Worm (Caenorhabditis elegans) whole organism, L2 larva: Measurements from ENCODE around the gene gur-4.

Experiments
- C34F6.9 ChIP-seq: fragments of 150-350 bp; optimal IDR thresholded peaks from 2 replicates; lab custom pipeline; 2014; ENCODE audit warnings: missing biosample characterization, missing genetic modification characterization
- F13H6.1 ChIP-seq: sonication (generic microtip); optimal IDR thresholded peaks from 2 replicates; lab custom pipeline; 2016; ENCODE audit warnings: missing genetic modification characterization, missing compliant biosample characterization
- R02D3.7 ChIP-seq: fragments of 150-350 bp; optimal IDR thresholded peaks from 2 replicates; lab custom pipeline; 2014; ENCODE audit warnings: missing biosample characterization, missing genetic modification characterization
- ZK546.5 ChIP-seq: sonication (generic microtip); optimal IDR thresholded peaks from 2 replicates; lab custom pipeline; 2017; ENCODE audit warnings: missing biosample characterization, missing genetic modification characterization
- alr-1 ChIP-seq: fragments of 150-350 bp; optimal IDR thresholded peaks from 2 replicates; lab custom pipeline; 2014; ENCODE audit warnings: missing biosample characterization, missing genetic modification characterization
- aly-2 ChIP-seq: fragments of 150-350 bp; optimal IDR thresholded peaks from 2 replicates; lab custom pipeline; 2014; ENCODE audit warnings: missing biosample characterization, missing genetic modification characterization
- ama-1 ChIP-seq: fragments of 150-350 bp; optimal IDR thresholded peaks from 2 replicates; lab custom pipeline; 2018; ENCODE audit warnings: inconsistent platforms
- blmp-1 ChIP-seq: sonication (generic microtip); optimal IDR thresholded peaks from 2 replicates; lab custom pipeline; 2017; ENCODE audit warnings: missing genetic modification characterization, mild to moderate bottlenecking, missing compliant biosample characterization, antibody characterized with exemption, moderate library complexity; ENCODE audit not compliant: insufficient read depth
- ceh-16 ChIP-seq: fragments of 150-350 bp; optimal IDR thresholded peaks from 2 replicates; lab custom pipeline; 2014; ENCODE audit warnings: missing biosample characterization, missing genetic modification characterization
- ceh-82 ChIP-seq: fragments of 150-350 bp; optimal IDR thresholded peaks from 2 replicates; lab custom pipeline; 2014; ENCODE audit warnings: missing biosample characterization, missing genetic modification characterization
- crh-2 ChIP-seq: sonication (generic microtip); optimal IDR thresholded peaks from 2 replicates; lab custom pipeline; 2017; ENCODE audit warnings: missing biosample characterization, missing genetic modification characterization
- dmd-4 ChIP-seq: sonication (generic microtip); optimal IDR thresholded peaks from 2 replicates; lab custom pipeline; 2017; ENCODE audit warnings: missing biosample characterization, missing genetic modification characterization
- elt-1 ChIP-seq: fragments of 150-350 bp; optimal IDR thresholded peaks from 2 replicates; lab custom pipeline; 2014; ENCODE audit warnings: missing biosample characterization, missing genetic modification characterization
- elt-3 ChIP-seq: sonication (generic microtip); optimal IDR thresholded peaks from 2 replicates; lab custom pipeline; 2017; ENCODE audit warnings: missing biosample characterization, missing genetic modification characterization
- fos-1 ChIP-seq: fragments of 150-350 bp; optimal IDR thresholded peaks from 2 replicates; lab custom pipeline; 2014; ENCODE audit warnings: missing biosample characterization, missing genetic modification characterization
- gmeb-1 ChIP-seq: fragments of 150-350 bp; optimal IDR thresholded peaks from 2 replicates; lab custom pipeline; 2014; ENCODE audit warnings: missing biosample characterization, missing genetic modification characterization
- lin-13 ChIP-seq: fragments of 150-350 bp; optimal IDR thresholded peaks from 2 replicates; lab custom pipeline; 2014; ENCODE audit warnings: missing biosample characterization, missing genetic modification reagents, missing genetic modification characterization
- lin-39 ChIP-seq: fragments of 150-350 bp; optimal IDR thresholded peaks from 2 replicates; lab custom pipeline; 2014; ENCODE audit warnings: missing biosample characterization, missing genetic modification reagents, missing genetic modification characterization
- lsy-2 ChIP-seq, 2 experiments: fragments of 150-350 bp in 1 of 2; sonication (generic microtip) in 1 of 2; optimal IDR thresholded peaks; 2 replicates each; lab custom pipeline; 2014 to 2017; ENCODE audit warnings: missing biosample characterization in 2 of 2, missing genetic modification characterization in 2 of 2
- mab-5 ChIP-seq: fragments of 150-350 bp; optimal IDR thresholded peaks from 2 replicates; lab custom pipeline; 2014; ENCODE audit warnings: missing biosample characterization, missing genetic modification characterization
- mdl-1 ChIP-seq, 2 experiments: fragments of 150-350 bp in 1 of 2; sonication (generic microtip) in 1 of 2; optimal IDR thresholded peaks; 2 replicates each; lab custom pipeline; 2017; ENCODE audit warnings: missing biosample characterization in 2 of 2, missing genetic modification characterization in 2 of 2
- nhr-21 ChIP-seq: fragments of 150-350 bp; optimal IDR thresholded peaks from 2 replicates; lab custom pipeline; 2014; ENCODE audit warnings: missing biosample characterization, missing genetic modification characterization
- nhr-237 ChIP-seq: fragments of 150-350 bp; optimal IDR thresholded peaks from 2 replicates; lab custom pipeline; 2014; ENCODE audit warnings: missing biosample characterization, missing genetic modification characterization
- nhr-25 ChIP-seq: fragments of 150-350 bp; sonication (generic microtip); optimal IDR thresholded peaks from 3 replicates; lab custom pipeline; 2014; ENCODE audit warnings: missing biosample characterization, missing genetic modification characterization
- nhr-6 ChIP-seq: fragments of 150-350 bp; optimal IDR thresholded peaks from 2 replicates; lab custom pipeline; 2014; ENCODE audit warnings: missing biosample characterization, missing genetic modification characterization
- nhr-77 ChIP-seq: fragments of 150-350 bp; optimal IDR thresholded peaks from 2 replicates; lab custom pipeline; 2014; ENCODE audit warnings: missing biosample characterization, missing genetic modification characterization
- peb-1 ChIP-seq: fragments of 150-350 bp; optimal IDR thresholded peaks from 2 replicates; lab custom pipeline; 2014; ENCODE audit warnings: missing biosample characterization, missing genetic modification characterization
- sem-4 ChIP-seq: fragments of 150-350 bp; optimal IDR thresholded peaks from 2 replicates; lab custom pipeline; 2014; ENCODE audit warnings: missing biosample characterization, missing genetic modification reagents, missing genetic modification characterization
- sma-9 ChIP-seq, 2 experiments: fragments of 150-350 bp in 1 of 2; sonication (generic microtip) in 1 of 2; optimal IDR thresholded peaks; 2 replicates each; lab custom pipeline; 2014 to 2016; ENCODE audit warnings: missing genetic modification characterization in 2 of 2, mild to moderate bottlenecking in 1 of 2, missing biosample characterization in 1 of 2, missing compliant biosample characterization in 1 of 2, missing genetic modification reagents in 1 of 2, moderate library complexity in 1 of 2
- snpc-4 ChIP-seq: fragments of 150-350 bp; optimal IDR thresholded peaks from 2 replicates; lab custom pipeline; 2014; ENCODE audit warnings: missing biosample characterization, missing genetic modification characterization
- unc-55 ChIP-seq: fragments of 150-350 bp; sonication (generic microtip); optimal IDR thresholded peaks from 3 replicates; lab custom pipeline; 2014; ENCODE audit warnings: missing biosample characterization, missing genetic modification reagents, missing genetic modification characterization
- unc-62 ChIP-seq: fragments of 150-350 bp; optimal IDR thresholded peaks from 2 replicates; lab custom pipeline; 2014; ENCODE audit warnings: missing biosample characterization, missing genetic modification reagents, missing genetic modification characterization
- zag-1 ChIP-seq: fragments of 150-350 bp; optimal IDR thresholded peaks from 2 replicates; lab custom pipeline; 2014; ENCODE audit warnings: missing biosample characterization, missing genetic modification characterization
- ztf-11 ChIP-seq: sonication (generic microtip); optimal IDR thresholded peaks from 2 replicates; lab custom pipeline; 2017; ENCODE audit warnings: missing biosample characterization, missing genetic modification characterization
- ztf-4 ChIP-seq: fragments of 150-350 bp; optimal IDR thresholded peaks from 2 replicates; lab custom pipeline; 2014; ENCODE audit warnings: missing biosample characterization, missing genetic modification characterization

gur-4 gene

DNA sequence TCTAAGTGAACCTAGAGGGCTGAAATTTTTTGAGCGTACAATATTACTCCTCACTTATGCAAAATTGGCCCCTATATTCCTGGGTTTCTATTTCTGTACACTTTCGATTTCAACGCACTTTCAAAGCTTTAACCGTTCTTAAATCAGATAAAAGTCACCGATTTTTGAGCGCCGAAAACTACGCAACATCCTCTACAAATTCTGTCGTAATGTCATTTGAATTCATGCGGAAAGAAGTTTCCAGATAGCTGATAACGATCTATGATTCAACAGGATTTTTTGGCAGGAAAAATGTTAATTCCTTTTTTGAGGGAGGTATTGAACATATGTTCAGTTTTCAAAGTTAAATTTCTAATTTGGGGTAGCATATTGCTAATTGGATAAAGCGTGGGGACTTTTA lies 8.3 kb downstream of the gur-4 start:
- TF ChIP-seq nhr-6 (tag; lab: Kevin White, UChicago): no peak
- TF ChIP-seq dmd-4 (tag; lab: Kevin White, UChicago): no peak
- no peak for TF ChIP-seq ZK546.5 (tag; lab: Kevin White, UChicago)
- TF ChIP-seq ztf-11: no peak
- no peak for TF ChIP-seq gmeb-1 (tag; lab: Kevin White, UChicago)
- no peak for TF ChIP-seq lin-39 (tag; lab: Kevin White, UChicago)
- TF ChIP-seq unc-55 (GFP tag; lab: Kevin White, UChicago): no peak
- no peak for TF ChIP-seq crh-2 (tag; lab: Kevin White, UChicago)
- no peak for TF ChIP-seq elt-1
- TF ChIP-seq nhr-21 (tag; lab: Kevin White, UChicago): no peak
- no peak for TF ChIP-seq elt-3 (tag; lab: Kevin White, UChicago)
- TF ChIP-seq aly-2: no peak
- TF ChIP-seq, all 48 proteins: peak for 0

DNA sequence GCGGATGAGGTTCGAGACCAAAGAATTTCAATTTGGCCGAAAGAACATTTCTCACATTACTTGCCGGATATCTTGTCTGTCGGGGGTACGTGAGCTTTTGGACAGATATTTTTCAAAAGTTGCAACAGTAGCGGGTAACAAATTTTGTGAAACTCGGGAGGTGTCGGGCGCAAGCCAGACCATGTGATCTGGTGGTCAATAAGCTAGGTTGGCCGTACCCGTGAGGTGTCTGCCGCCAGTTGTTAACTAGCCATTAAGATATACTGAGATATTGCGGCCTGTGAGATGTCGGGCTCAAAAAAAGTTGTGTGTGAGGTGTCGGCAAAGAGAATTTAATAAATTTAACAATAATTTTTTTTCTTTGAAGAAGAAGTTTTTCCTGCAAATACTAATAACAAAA lies 13.8 kb downstream of the gur-4 start:
- TF ChIP-seq snpc-4 (tag; lab: Kevin White, UChicago) (peak; percentile 4), lin-13 (GFP tag; lab: Kevin White, UChicago) (no peak)

DNA sequence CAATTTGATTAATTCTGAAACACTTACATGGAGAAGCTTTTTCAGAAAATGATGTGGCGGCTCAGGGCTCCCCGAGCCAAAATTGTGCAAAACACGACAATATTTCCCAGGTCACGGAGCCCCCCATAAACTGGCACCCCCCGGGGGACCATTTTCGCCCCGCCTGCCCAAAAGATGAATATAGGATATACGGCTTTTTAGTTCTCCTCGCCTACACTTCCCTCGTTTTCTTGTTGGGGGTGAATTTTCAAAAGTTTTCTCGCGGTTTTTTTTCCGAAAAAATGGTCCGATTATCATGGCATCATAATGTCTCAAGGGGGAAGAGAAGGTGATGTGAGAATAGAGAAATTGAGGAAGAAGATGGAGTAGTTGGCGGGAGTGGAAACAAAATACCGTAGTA lies 17.5 kb downstream of the gur-4 start, which contains the start of gene K09E4.4:
TSS of gene K09E4.4 (minus strand) at position 101 of the 400 bp plus-strand sequence.
- TF ChIP-seq peb-1: no peak
- no peak for TF ChIP-seq sma-9 (GFP tag; optimal IDR thresholded peaks at IDR 0.05; lab: Kevin White, UChicago)
- no peak for TF ChIP-seq sma-9 (tag; optimal IDR thresholded peaks at IDR 0.05; lab: Kevin White, UChicago)
- no peak for TF ChIP-seq snpc-4 (tag; lab: Kevin White, UChicago)
- TF ChIP-seq ceh-16 (tag; lab: Kevin White, UChicago): no peak
- no peak for TF ChIP-seq aly-2
- TF ChIP-seq lsy-2 (tag; optimal IDR thresholded peaks at IDR 0.05; lab: Kevin White, UChicago): no peak
- TF ChIP-seq C34F6.9 (tag; lab: Kevin White, UChicago): no peak
- TF ChIP-seq nhr-25: no peak
- no peak for TF ChIP-seq elt-1

DNA sequence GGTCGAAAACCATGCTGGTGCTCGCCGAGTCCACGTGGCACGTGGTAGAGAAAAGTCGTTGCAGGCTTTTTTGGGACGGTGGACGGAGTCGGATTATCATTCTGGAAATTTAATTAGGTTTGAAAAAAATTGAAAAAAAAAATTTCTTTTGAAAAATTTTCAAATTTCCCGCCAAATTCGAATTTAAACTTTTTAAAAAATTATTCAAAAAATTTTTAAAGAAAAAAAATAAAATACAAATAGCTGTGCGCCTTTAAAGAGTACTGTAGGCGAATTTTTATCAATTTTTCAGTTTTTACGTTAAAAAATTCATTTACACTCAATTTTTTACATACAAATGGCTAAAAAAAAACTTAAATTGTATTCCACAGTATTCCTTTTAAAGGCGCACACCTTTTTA lies 22.3 kb downstream of the gur-4 start, which contains the start of gene K09E4.3:
TSS of gene K09E4.3 (minus strand) at position 101 of the 400 bp plus-strand sequence.
- no peak for TF ChIP-seq lin-39 (tag; lab: Kevin White, UChicago)
- TF ChIP-seq mab-5: no peak
- no peak for TF ChIP-seq snpc-4 (tag; lab: Kevin White, UChicago)
- no peak for TF ChIP-seq lsy-2 (tag; optimal IDR thresholded peaks at IDR 0.05; lab: Kevin White, UChicago)
- TF ChIP-seq nhr-237 (tag; lab: Kevin White, UChicago): no peak
- TF ChIP-seq unc-62 (GFP tag; lab: Kevin White, UChicago): no peak
- TF ChIP-seq mdl-1 (tag; optimal IDR thresholded peaks at IDR 0.05; lab: Kevin White, UChicago): no peak
- TF ChIP-seq crh-2 (tag; lab: Kevin White, UChicago): no peak
- TF ChIP-seq alr-1: no peak
- no peak for TF ChIP-seq blmp-1 (tag; lab: Kevin White, UChicago)
- TF ChIP-seq F13H6.1: no peak
- no peak for TF ChIP-seq gmeb-1 (tag; lab: Kevin White, UChicago)
- TF ChIP-seq unc-55 (GFP tag; lab: Kevin White, UChicago): no peak
- TF ChIP-seq ceh-82 (tag; lab: Kevin White, UChicago): no peak
- TF ChIP-seq R02D3.7 (tag; lab: Kevin White, UChicago): no peak
- TF ChIP-seq ztf-4 (tag; lab: Kevin White, UChicago): no peak
- no peak for TF ChIP-seq zag-1 (tag; lab: Kevin White, UChicago)
- no peak for TF ChIP-seq sem-4 (tag; lab: Kevin White, UChicago)

DNA sequence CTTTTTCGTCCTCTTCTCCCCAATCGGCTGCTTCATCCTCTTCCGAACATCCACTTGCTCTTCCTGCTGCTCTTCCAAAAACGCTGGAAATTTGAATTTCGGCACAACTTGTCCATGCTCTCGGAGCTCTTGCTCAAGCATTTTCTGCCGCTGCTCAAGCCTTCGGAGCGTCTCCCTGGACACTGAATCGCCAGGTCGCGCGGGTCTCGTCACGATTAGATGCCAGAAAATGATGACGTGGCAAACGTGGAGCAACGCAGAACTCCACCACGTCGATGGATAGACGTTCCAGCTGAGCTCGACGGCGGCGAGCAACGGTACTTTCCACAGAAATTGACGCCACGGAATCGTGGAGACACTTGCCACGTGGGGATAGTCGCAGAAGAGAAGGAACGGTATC lies 24.6 kb downstream of the gur-4 start:
- TF ChIP-seq snpc-4 (tag; lab: Kevin White, UChicago): no peak
- no peak for TF ChIP-seq nhr-77 (tag; lab: Kevin White, UChicago)
- TF ChIP-seq sma-9 (GFP tag; optimal IDR thresholded peaks at IDR 0.05; lab: Kevin White, UChicago): no peak
- TF ChIP-seq sma-9 (tag; optimal IDR thresholded peaks at IDR 0.05; lab: Kevin White, UChicago): no peak
- no peak for TF ChIP-seq mdl-1 (tag; optimal IDR thresholded peaks at IDR 0.05; lab: Kevin White, UChicago)
- no peak for TF ChIP-seq sem-4 (tag; lab: Kevin White, UChicago)
- TF ChIP-seq fos-1: no peak
- TF ChIP-seq blmp-1 (tag; lab: Kevin White, UChicago): no peak
- TF ChIP-seq ama-1 (lab: Kevin White, UChicago): no peak
- TF ChIP-seq aly-2: no peak
